Worm (Caenorhabditis elegans): ENCODE results near the gene aqp-10.

Gene aqp-10

DNA sequence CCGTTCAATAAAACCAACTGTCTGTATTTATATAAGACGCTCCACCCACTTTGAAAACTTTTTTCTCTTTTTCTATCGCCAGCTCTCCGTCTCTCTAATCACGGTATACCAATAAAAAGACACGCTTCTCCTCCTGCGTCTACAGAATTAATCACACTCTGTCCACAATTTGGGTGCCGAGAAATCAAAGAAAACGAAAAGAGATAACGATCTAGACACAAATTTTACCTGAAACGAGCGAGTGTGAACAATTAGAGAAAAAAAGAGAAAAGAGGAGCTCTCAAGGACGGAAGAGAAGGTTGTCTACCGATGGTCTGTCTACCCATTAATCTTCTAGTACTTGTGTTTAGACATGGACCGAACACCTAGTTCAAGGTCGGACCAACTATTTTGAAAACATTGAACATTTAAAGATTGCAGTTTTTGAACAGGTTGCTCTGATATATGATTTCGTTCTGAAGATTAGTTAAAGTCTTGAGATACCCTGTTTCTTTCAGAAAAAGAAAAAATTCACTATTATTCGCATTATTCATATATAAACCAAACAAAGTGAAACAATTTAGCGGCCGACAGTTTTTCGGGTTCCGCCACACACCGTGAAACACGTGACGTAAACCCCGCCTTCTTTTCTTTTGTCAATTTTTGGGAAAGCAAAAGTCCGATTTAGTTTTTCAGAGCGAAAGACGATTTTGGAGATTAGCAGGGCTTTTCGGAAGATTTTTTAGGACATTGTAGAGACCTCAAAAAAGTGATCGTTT, 17.9 kb upstream of the aqp-10 start, which contains the start of gene cyp-13A2 (continued):
- TF ChIP-seq nhr-76 (tag; optimal IDR thresholded peaks at IDR 0.05) (no peak), jun-1 (tag; optimal IDR thresholded peaks at IDR 0.05) (peak; percentile 26), nhr-23 (tag; optimal IDR thresholded peaks at IDR 0.05) (peak; percentile 55), unc-62 (GFP tag; optimal IDR thresholded peaks at IDR 0.05) (no peak), nhr-11 (tag; optimal IDR thresholded peaks at IDR 0.05) (peak; percentile 52), elt-1 (tag; optimal IDR thresholded peaks at IDR 0.05) (peak; percentile 85), nhr-12 (tag; optimal IDR thresholded peaks at IDR 0.05) (no peak), nhr-77 (tag; optimal IDR thresholded peaks at IDR 0.05) (peak; percentile 6)

DNA sequence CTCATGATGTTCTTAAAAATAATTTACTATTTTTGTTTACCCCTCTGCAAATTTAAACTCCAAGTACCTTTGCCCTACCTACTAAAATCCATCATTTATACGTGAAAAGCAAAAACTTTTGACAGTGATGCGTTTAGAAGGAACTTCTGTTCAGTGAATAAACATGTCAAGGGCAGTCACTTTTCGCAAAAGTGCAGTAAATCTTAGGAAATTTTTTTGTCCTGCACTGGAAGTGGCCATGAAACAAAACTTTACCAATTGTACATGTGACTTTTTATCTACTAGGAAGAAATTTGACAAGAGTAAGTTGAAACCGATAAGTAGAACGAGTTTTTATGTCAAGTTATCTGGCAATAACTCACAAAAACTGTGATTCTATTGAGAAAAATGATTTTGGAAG, 16.6 kb upstream of the aqp-10 start:
- TF ChIP-seq egl-5 (tag; optimal IDR thresholded peaks at IDR 0.05): no peak
- TF ChIP-seq sea-2 (GFP tag; optimal IDR thresholded peaks at IDR 0.05): no peak
- no peak for TF ChIP-seq ceh-82 (tag; optimal IDR thresholded peaks at IDR 0.05)
- no peak for TF ChIP-seq ZK546.5 (tag; optimal IDR thresholded peaks at IDR 0.05)
- no peak for TF ChIP-seq unc-39 (tag; optimal IDR thresholded peaks at IDR 0.05)
- no peak for TF ChIP-seq fos-1 (tag; optimal IDR thresholded peaks at IDR 0.05)
- no peak for TF ChIP-seq ama-1 (optimal IDR thresholded peaks at IDR 0.05)
- no peak for TF ChIP-seq lin-39 (tag; optimal IDR thresholded peaks at IDR 0.05)
- TF ChIP-seq unc-62 (GFP tag; optimal IDR thresholded peaks at IDR 0.05): no peak
- no peak for TF ChIP-seq nhr-12 (tag; optimal IDR thresholded peaks at IDR 0.05)
- TF ChIP-seq lin-15B (tag; optimal IDR thresholded peaks at IDR 0.05): no peak
- TF ChIP-seq nhr-23 (tag; optimal IDR thresholded peaks at IDR 0.05): peak; percentile 81
- TF ChIP-seq aly-2 (tag; optimal IDR thresholded peaks at IDR 0.05): no peak
- no peak for TF ChIP-seq fkh-10 (GFP tag; optimal IDR thresholded peaks at IDR 0.05)
- TF ChIP-seq ztf-11 (tag; optimal IDR thresholded peaks at IDR 0.05): no peak
- TF ChIP-seq mml-1 (tag; optimal IDR thresholded peaks at IDR 0.05): no peak
- TF ChIP-seq elt-2 (tag; optimal IDR thresholded peaks at IDR 0.05): no peak
- TF ChIP-seq nhr-25 (tag; optimal IDR thresholded peaks at IDR 0.05): peak; percentile 57
- TF ChIP-seq eor-1 (tag; optimal IDR thresholded peaks at IDR 0.05): no peak
- TF ChIP-seq ceh-28 (tag; optimal IDR thresholded peaks at IDR 0.05): no peak
- peak; percentile 8 for TF ChIP-seq elt-1 (tag; optimal IDR thresholded peaks at IDR 0.05)
- no peak for TF ChIP-seq pha-4 (tag; optimal IDR thresholded peaks at IDR 0.05)
- TF ChIP-seq pqm-1 (tag; optimal IDR thresholded peaks at IDR 0.05): no peak
- no peak for TF ChIP-seq R02D3.7 (tag; optimal IDR thresholded peaks at IDR 0.05)

DNA sequence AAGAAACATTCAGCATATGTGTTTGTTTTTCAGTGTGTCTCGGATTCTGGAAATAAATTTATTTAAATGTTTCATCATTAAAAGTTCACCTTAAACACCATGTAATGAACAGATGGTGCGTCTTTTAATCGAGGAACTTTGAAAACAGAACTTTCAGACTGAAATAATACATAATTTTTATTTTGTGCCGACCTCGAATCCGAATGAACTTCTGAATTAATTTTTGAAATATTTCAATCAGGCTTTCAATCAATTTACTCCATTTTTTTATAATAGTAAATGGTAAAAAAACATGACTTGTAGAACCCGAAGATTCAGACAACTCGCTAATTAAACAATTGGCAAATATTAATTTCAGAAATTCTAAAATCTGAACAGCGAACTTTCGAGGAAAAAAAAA, 12.7 kb upstream of the aqp-10 start, which contains the start of gene T10B9.14:
Gene T10B9.14 (minus strand): TSS at position 101 of the 400 bp plus-strand sequence.
- TF ChIP-seq nhr-11 (tag; optimal IDR thresholded peaks at IDR 0.05): no peak
- no peak for TF ChIP-seq snpc-4 (tag; optimal IDR thresholded peaks at IDR 0.05)
- no peak for TF ChIP-seq nhr-67 (tag; optimal IDR thresholded peaks at IDR 0.05)
- no peak for TF ChIP-seq mdl-1 (tag; optimal IDR thresholded peaks at IDR 0.05)
- TF ChIP-seq mml-1 (tag; optimal IDR thresholded peaks at IDR 0.05): no peak
- no peak for TF ChIP-seq pha-4 (tag; optimal IDR thresholded peaks at IDR 0.05)
- TF ChIP-seq hmg-11 (tag; optimal IDR thresholded peaks at IDR 0.05): no peak
- no peak for TF ChIP-seq sea-2 (GFP tag; optimal IDR thresholded peaks at IDR 0.05)
- TF ChIP-seq lin-39 (tag; optimal IDR thresholded peaks at IDR 0.05): no peak
- no peak for TF ChIP-seq elt-1 (tag; optimal IDR thresholded peaks at IDR 0.05)
- no peak for TF ChIP-seq pqm-1 (tag; optimal IDR thresholded peaks at IDR 0.05)
- no peak for TF ChIP-seq unc-39 (tag; optimal IDR thresholded peaks at IDR 0.05)
- TF ChIP-seq nhr-23 (tag; optimal IDR thresholded peaks at IDR 0.05): no peak
- TF ChIP-seq nhr-237 (tag; optimal IDR thresholded peaks at IDR 0.05): no peak
- no peak for TF ChIP-seq fkh-10 (GFP tag; optimal IDR thresholded peaks at IDR 0.05)
- TF ChIP-seq lsy-12 (tag; optimal IDR thresholded peaks at IDR 0.05): no peak
- TF ChIP-seq R02D3.7 (tag; optimal IDR thresholded peaks at IDR 0.05): no peak
- no peak for TF ChIP-seq ama-1 (optimal IDR thresholded peaks at IDR 0.05)
- no peak for TF ChIP-seq ZK546.5 (tag; optimal IDR thresholded peaks at IDR 0.05)

DNA sequence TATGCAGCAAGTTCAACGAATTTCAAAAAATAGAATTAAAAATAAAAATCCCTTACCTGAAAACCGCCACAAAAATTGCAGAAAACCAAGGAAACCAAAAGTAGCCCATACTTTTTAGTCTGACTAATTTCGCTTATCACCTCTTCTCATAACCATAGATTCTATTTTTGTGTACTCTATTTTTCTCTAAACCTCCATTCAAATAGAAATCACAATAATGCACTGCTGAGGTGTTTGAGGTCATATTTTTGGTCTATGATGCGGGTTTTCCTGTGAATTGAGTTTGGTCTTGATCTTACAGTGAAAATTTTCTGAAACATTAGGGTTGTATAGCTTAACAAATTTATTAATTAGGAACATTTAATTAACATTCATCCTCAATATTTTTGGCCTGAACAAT, 12.2 kb upstream of the aqp-10 start, which contains the start of gene cyp-13A1:
Gene cyp-13A1 (minus strand): TSS at position 156 of the 400 bp plus-strand sequence.
- TF ChIP-seq nhr-25 (tag; optimal IDR thresholded peaks at IDR 0.05) (no peak), elt-2 (tag; optimal IDR thresholded peaks at IDR 0.05) (peak; percentile 38), pqm-1 (tag; optimal IDR thresholded peaks at IDR 0.05) (peak; percentile 76), hmg-11 (tag; optimal IDR thresholded peaks at IDR 0.05) (no peak), pha-4 (tag; optimal IDR thresholded peaks at IDR 0.05) (peak; percentile 70), unc-62 (GFP tag; optimal IDR thresholded peaks at IDR 0.05) (no peak)

Measured in whole organism, L3 larva.